Worm (Caenorhabditis elegans) whole organism, dauer: ENCODE measurements around the gene hlh-3.

Experiments used
- unc-62 ChIP-seq: sonication (generic microtip); optimal IDR thresholded peaks from 2 replicates; lab custom pipeline; 2017; ENCODE audit warnings: missing biosample characterization, missing genetic modification reagents, missing genetic modification characterization

Gene hlh-3

DNA sequence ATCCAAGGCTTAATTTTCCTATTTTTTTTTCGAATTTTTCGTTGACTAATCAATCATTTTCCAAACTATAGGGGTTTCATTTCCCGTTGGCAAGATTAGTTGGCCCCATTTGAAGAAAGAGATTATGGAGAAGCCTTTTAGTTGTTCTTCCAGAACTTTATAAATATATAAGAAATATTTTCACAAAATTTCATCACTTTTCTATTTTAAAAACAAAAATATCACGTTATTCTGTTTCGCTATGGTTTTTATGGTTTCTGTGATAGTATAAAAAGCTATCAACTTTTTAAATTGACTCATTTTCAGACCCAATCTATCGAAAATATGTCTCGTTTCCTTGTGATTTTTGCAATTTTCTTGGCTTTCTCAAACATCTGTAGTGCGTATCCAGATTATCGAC is 49.5 kb downstream of the hlh-3 start, which contains the start of gene nlp-78:
nlp-78 (plus strand) TSS at position 301 of the 400 bp plus-strand sequence.
- no peak for TF ChIP-seq unc-62 (GFP tag; lab: Kevin White, UChicago)
